Fruit fly (Drosophila melanogaster) whole organism, embryonic: Measurements from ENCODE around the gene Rab26.

Experiments used
- Adf1 ChIP-seq: fragments of 200-800 bp; sonication (Bioruptor generic); IDR thresholded peaks from 2 replicates; pipeline ENCODE4 v1.3.6; 2022; ENCODE audit warnings: missing biosample characterization, missing genetic modification characterization
- Antp ChIP-seq: fragments of 200-800 bp; sonication (Bioruptor generic); optimal IDR thresholded peaks from 3 replicates; lab custom pipeline; 2016; ENCODE audit warnings: missing biosample characterization, missing genetic modification characterization
- Atf3 ChIP-seq: fragments of 200-800 bp; sonication (Bioruptor generic); optimal IDR thresholded peaks from 3 replicates; lab custom pipeline; 2016; ENCODE audit warnings: missing biosample characterization, missing genetic modification characterization
- Blimp-1 ChIP-seq: fragments of 200-800 bp; sonication (Bioruptor generic); optimal IDR thresholded peaks from 3 replicates; lab custom pipeline; 2018; ENCODE audit warnings: missing biosample characterization, missing genetic modification characterization, mild to moderate bottlenecking, moderate library complexity, missing genetic modification reagents
- CG10431 ChIP-seq: fragments of 200-800 bp; sonication (Bioruptor generic); optimal IDR thresholded peaks from 3 replicates; lab custom pipeline; 2018; ENCODE audit warnings: missing biosample characterization, mild to moderate bottlenecking, missing genetic modification characterization
- CG10565 ChIP-seq: fragments of 200-800 bp; sonication (Bioruptor generic); optimal IDR thresholded peaks from 3 replicates; lab custom pipeline; 2016; ENCODE audit warnings: missing biosample characterization, mild to moderate bottlenecking, missing genetic modification characterization
- CG12769 ChIP-seq: fragments of 200-800 bp; sonication (Bioruptor generic); optimal IDR thresholded peaks from 2 replicates; lab custom pipeline; 2019; ENCODE audit warnings: missing biosample characterization, mild to moderate bottlenecking, missing genetic modification characterization, moderate library complexity
- CG13296 ChIP-seq: fragments of 200-800 bp; sonication (Bioruptor generic); optimal IDR thresholded peaks from 3 replicates; lab custom pipeline; 2018; ENCODE audit warnings: missing biosample characterization, mild to moderate bottlenecking, missing genetic modification characterization
- CG13894 ChIP-seq: fragments of 200-800 bp; sonication (Bioruptor generic); optimal IDR thresholded peaks from 3 replicates; lab custom pipeline; 2018; ENCODE audit warnings: missing biosample characterization, mild to moderate bottlenecking, missing genetic modification characterization, moderate library complexity
- CG2199 ChIP-seq: fragments of 200-800 bp; sonication (Bioruptor generic); IDR thresholded peaks from 3 replicates; pipeline ENCODE4 v1.3.6; 2022; ENCODE audit warnings: missing biosample characterization, missing genetic modification characterization
- CG31441 ChIP-seq: fragments of 200-800 bp; sonication (Bioruptor generic); IDR thresholded peaks from 2 replicates; pipeline ENCODE4 v1.3.6; 2022; ENCODE audit warnings: missing biosample characterization, missing genetic modification characterization
- CG3281 ChIP-seq: fragments of 200-800 bp; sonication (Bioruptor generic); optimal IDR thresholded peaks from 3 replicates; lab custom pipeline; 2017; ENCODE audit warnings: missing biosample characterization, mild to moderate bottlenecking, missing genetic modification characterization
- CG4404 ChIP-seq: fragments of 200-800 bp; sonication (Bioruptor generic); IDR thresholded peaks from 2 replicates; pipeline ENCODE4 v1.3.6; 2022; ENCODE audit warnings: missing biosample characterization, missing genetic modification characterization
- CG4854 ChIP-seq: fragments of 200-800 bp; sonication (Bioruptor generic); optimal IDR thresholded peaks from 2 replicates; lab custom pipeline; 2016; ENCODE audit warnings: missing biosample characterization, missing genetic modification characterization, inconsistent platforms
- CrebB ChIP-seq: fragments of 200-800 bp; sonication (Bioruptor generic); optimal IDR thresholded peaks from 3 replicates; lab custom pipeline; 2018; ENCODE audit warnings: missing biosample characterization, mild to moderate bottlenecking, missing genetic modification characterization
- Dip3 ChIP-seq: fragments of 200-800 bp; sonication (Bioruptor generic); optimal IDR thresholded peaks from 3 replicates; lab custom pipeline; 2016; ENCODE audit warnings: missing biosample characterization, missing genetic modification characterization
- Dll ChIP-seq: fragments of 200-800 bp; sonication (Bioruptor generic); IDR thresholded peaks from 4 replicates; pipeline ENCODE4 v1.3.6; 2022; ENCODE audit warnings: missing biosample characterization, missing genetic modification characterization; ENCODE audit not compliant: partially characterized antibody
- Elba2 ChIP-seq: fragments of 200-800 bp; sonication (Bioruptor generic); optimal IDR thresholded peaks from 3 replicates; lab custom pipeline; 2016; ENCODE audit warnings: missing biosample characterization, missing genetic modification characterization
- Hey ChIP-seq: fragments of 200-800 bp; sonication (Bioruptor generic); optimal IDR thresholded peaks from 3 replicates; lab custom pipeline; 2018; ENCODE audit warnings: missing biosample characterization, mild to moderate bottlenecking, missing genetic modification characterization
- Hmr ChIP-seq: fragments of 200-800 bp; sonication (Bioruptor generic); optimal IDR thresholded peaks from 3 replicates; lab custom pipeline; 2017; ENCODE audit warnings: mild to moderate bottlenecking, missing biosample characterization, missing genetic modification reagents, missing genetic modification characterization
- Kr ChIP-seq: fragments of 200-800 bp; sonication (Bioruptor generic); optimal IDR thresholded peaks from 2 replicates; lab custom pipeline; 2017; ENCODE audit warnings: missing biosample characterization, mild to moderate bottlenecking, missing genetic modification characterization
- Lim3 ChIP-seq: fragments of 200-800 bp; sonication (Bioruptor generic); IDR thresholded peaks from 2 replicates; pipeline ENCODE4 v1.3.6; 2022; ENCODE audit warnings: missing biosample characterization, missing genetic modification characterization
- Lpt ChIP-seq: fragments of >200 bp; optimal IDR thresholded peaks from 2 replicates; lab custom pipeline; 2018; ENCODE audit warnings: missing biosample characterization, missing genetic modification characterization
- Pdp1 ChIP-seq, 2 experiments: fragments of 200-800 bp; sonication (Bioruptor generic); optimal IDR thresholded peaks; 3 replicates each; lab custom pipeline; 2016; ENCODE audit warnings: missing biosample characterization in 2 of 2, missing genetic modification characterization in 2 of 2, mild to moderate bottlenecking in 1 of 2, moderate library complexity in 1 of 2
- Rfx ChIP-seq: fragments of 200-800 bp; sonication (Bioruptor generic); IDR thresholded peaks from 2 replicates; pipeline ENCODE4 v1.3.6; 2022; ENCODE audit warnings: missing biosample characterization, missing genetic modification characterization
- abd-A ChIP-seq: fragments of 200-800 bp; sonication (Bioruptor generic); optimal IDR thresholded peaks from 3 replicates; lab custom pipeline; 2019; ENCODE audit warnings: missing biosample characterization, mild to moderate bottlenecking, missing genetic modification characterization, moderate library complexity
- chinmo ChIP-seq: fragments of 200-800 bp; sonication (Bioruptor generic); IDR thresholded peaks from 4 replicates; pipeline ENCODE4 v1.3.6; 2022; ENCODE audit warnings: missing biosample characterization, missing genetic modification characterization; ENCODE audit not compliant: partially characterized antibody
- dmrt11E ChIP-seq: fragments of 200-800 bp; sonication (Bioruptor generic); optimal IDR thresholded peaks from 3 replicates; lab custom pipeline; 2018; ENCODE audit warnings: missing biosample characterization, mild to moderate bottlenecking, missing genetic modification characterization, moderate library complexity
- fd96Cb ChIP-seq: fragments of 200-800 bp; sonication (Bioruptor generic); optimal IDR thresholded peaks from 2 replicates; lab custom pipeline; 2018; ENCODE audit warnings: missing biosample characterization, mild to moderate bottlenecking, missing genetic modification characterization, moderate library complexity
- grau ChIP-seq: fragments of 200-800 bp; optimal IDR thresholded peaks from 3 replicates; lab custom pipeline; 2019; ENCODE audit warnings: missing biosample characterization, mild to moderate bottlenecking, missing genetic modification characterization, moderate library complexity
- gsb ChIP-seq: fragments of 200-800 bp; sonication (Bioruptor generic); IDR thresholded peaks from 2 replicates; pipeline ENCODE4 v1.3.6; 2022; ENCODE audit warnings: missing biosample characterization, missing genetic modification characterization
- ind ChIP-seq: fragments of 200-800 bp; sonication (Bioruptor generic); optimal IDR thresholded peaks from 3 replicates; lab custom pipeline; 2016; ENCODE audit warnings: missing biosample characterization, missing genetic modification characterization
- maf-S ChIP-seq: fragments of 200-800 bp; sonication (Bioruptor generic); optimal IDR thresholded peaks from 2 replicates; lab custom pipeline; 2016; ENCODE audit warnings: missing biosample characterization, missing genetic modification characterization
- mld ChIP-seq: fragments of 200-800 bp; sonication (Bioruptor generic); IDR thresholded peaks from 3 replicates; pipeline ENCODE4 v1.3.6; 2022; ENCODE audit warnings: missing biosample characterization, missing genetic modification characterization; ENCODE audit not compliant: partially characterized antibody
- sd ChIP-seq: fragments of 200-800 bp; sonication (Bioruptor generic); optimal IDR thresholded peaks from 3 replicates; lab custom pipeline; 2018; ENCODE audit warnings: missing biosample characterization, mild to moderate bottlenecking, missing genetic modification characterization, moderate library complexity
- sens ChIP-seq: fragments of 200-800 bp; sonication (Bioruptor generic); peaks from one replicate; lab custom pipeline; 2016; ENCODE audit warnings: missing biosample characterization, missing genetic modification characterization
- tup ChIP-seq: fragments of 200-800 bp; sonication (Bioruptor generic); optimal IDR thresholded peaks from 2 replicates; lab custom pipeline; 2016; ENCODE audit warnings: missing biosample characterization, mild to moderate bottlenecking, missing genetic modification characterization, moderate library complexity
- yki ChIP-seq: fragments of >200 bp; optimal IDR thresholded peaks from 3 replicates; lab custom pipeline; 2018
- zen ChIP-seq: fragments of 200-800 bp; sonication (Bioruptor generic); optimal IDR thresholded peaks from 3 replicates; lab custom pipeline; 2018; ENCODE audit warnings: missing biosample characterization, mild to moderate bottlenecking, missing genetic modification characterization, moderate library complexity

The Rab26 gene

DNA sequence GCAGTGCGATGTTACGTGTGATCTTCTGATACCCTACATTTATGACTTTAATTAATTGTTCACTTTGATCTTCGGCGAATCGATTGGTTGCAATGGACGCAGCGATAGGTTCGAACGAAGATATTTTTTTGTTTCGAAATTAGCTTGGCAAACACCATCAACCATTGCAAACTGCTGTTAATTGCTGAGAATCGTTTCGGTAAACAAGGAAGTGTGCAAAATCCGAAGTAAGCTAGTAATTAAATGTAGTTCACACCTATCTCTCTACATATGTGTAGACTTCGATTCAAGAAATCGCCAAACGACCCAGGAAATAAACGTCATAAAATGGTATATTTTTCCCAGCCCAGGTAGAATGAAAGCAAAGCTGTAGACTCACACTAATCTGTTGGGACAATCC, 20.2 kb upstream of the Rab26 start, which contains the start of gene CG43702:
Gene CG43702 (plus strand): TSS at position 301 of the 400 bp plus-strand sequence.
- no peak for TF ChIP-seq zen (tag; lab: Kevin White, UChicago)
- peak; percentile 22 for TF ChIP-seq sens (GFP tag; lab: Kevin White, UChicago)

DNA sequence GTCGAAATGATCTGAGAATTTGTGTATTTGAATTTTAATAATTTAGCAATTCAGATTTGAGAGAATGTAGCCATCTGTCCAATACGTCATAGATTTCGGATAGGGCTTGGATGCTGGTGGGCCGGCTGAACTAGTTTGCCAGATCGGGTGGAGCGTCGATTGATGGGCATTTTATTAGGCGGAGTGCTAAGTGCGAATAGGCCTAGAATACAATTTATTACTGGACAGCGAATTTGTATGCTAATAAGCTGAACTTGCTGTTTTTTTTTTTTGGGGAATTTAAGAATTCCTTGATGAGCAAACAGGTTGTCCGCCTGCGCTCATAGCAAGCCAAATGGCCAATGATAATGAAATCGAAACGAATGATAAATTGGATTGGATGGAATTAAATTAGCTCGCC, 19.4 kb upstream of the Rab26 start:
- no peak for TF ChIP-seq Dll
- TF ChIP-seq CG10565 = no peak
- peak; percentile 86 for TF ChIP-seq abd-A (tag; lab: Kevin White, UChicago)
- peak; percentile 82 for TF ChIP-seq sd (tag; lab: Kevin White, UChicago)
- TF ChIP-seq chinmo (GFP tag; lab: Robert Waterston, UW) = 0 out of 4 replicates have a peak, but pooled peaks have one; percentile 37
- TF ChIP-seq CG13894 (tag; lab: Kevin White, UChicago) = peak; percentile 45
- no peak for TF ChIP-seq CG4854 (GFP tag; lab: Kevin White, UChicago)
- TF ChIP-seq, all 482 proteins: peak for 4

DNA sequence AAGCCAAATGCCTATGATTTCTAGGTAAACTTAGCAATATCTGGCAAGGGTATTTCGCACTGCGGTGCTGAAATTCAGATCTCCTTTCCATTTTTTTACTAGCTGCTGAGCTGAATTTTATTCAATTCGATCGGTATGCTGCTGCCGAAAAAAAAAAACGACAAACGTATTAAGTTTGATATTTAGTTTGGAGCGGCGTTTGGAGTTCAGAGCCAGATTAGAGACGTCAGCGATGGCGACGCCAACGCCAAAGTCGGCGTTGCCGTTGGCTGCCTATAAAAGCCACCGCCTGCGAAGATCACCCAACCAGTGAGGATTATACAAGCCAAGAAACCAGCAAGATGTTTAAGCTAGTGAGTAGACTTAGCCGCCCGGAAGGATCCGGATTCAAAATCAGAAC, 18.3 kb upstream of the Rab26 start, which contains the start of gene Cpr78Cc:
Gene Cpr78Cc (plus strand): TSS at position 301 of the 400 bp plus-strand sequence.
- TF ChIP-seq gsb (GFP tag; lab: Robert Waterston, UW) = no peak
- peak; percentile 37; the same call in 1 of the 2 replicates for TF ChIP-seq Adf1 (GFP tag; lab: Robert Waterston, UW)
- TF ChIP-seq CG13296 = no peak
- TF ChIP-seq Elba2 = no peak
- no peak for TF ChIP-seq fd96Cb (tag; lab: Kevin White, UChicago)
- TF ChIP-seq Kr (GFP tag; lab: Kevin White, UChicago) = no peak
- TF ChIP-seq CG4404 (GFP tag; lab: Robert Waterston, UW) = no peak
- no peak for TF ChIP-seq tup (GFP tag; lab: Kevin White, UChicago)
- TF ChIP-seq Atf3 (GFP tag; lab: Kevin White, UChicago) = no peak
- peak; percentile 18; the same call in 1 of the 2 replicates for TF ChIP-seq Rfx
- no peak for TF ChIP-seq Lim3 (GFP tag; lab: Robert Waterston, UW)
- TF ChIP-seq Lpt (GFP tag; lab: Kevin White, UChicago) = no peak
- no peak for TF ChIP-seq ind
- no peak for TF ChIP-seq maf-S
- no peak for TF ChIP-seq Hey (tag; lab: Kevin White, UChicago)
- no peak for TF ChIP-seq Hmr (GFP tag; lab: Kevin White, UChicago)
- TF ChIP-seq CG31441 (GFP tag; lab: Robert Waterston, UW) = no peak
- TF ChIP-seq mld (GFP tag; lab: Robert Waterston, UW) = no peak
- no peak for TF ChIP-seq Antp (GFP tag; lab: Kevin White, UChicago)
- no peak for TF ChIP-seq CrebB
- TF ChIP-seq CG13894 (tag; lab: Kevin White, UChicago) = peak; percentile 15
- no peak for TF ChIP-seq Dip3 (GFP tag; lab: Kevin White, UChicago)
- no peak for TF ChIP-seq yki (lab: Kevin White, UChicago)

DNA sequence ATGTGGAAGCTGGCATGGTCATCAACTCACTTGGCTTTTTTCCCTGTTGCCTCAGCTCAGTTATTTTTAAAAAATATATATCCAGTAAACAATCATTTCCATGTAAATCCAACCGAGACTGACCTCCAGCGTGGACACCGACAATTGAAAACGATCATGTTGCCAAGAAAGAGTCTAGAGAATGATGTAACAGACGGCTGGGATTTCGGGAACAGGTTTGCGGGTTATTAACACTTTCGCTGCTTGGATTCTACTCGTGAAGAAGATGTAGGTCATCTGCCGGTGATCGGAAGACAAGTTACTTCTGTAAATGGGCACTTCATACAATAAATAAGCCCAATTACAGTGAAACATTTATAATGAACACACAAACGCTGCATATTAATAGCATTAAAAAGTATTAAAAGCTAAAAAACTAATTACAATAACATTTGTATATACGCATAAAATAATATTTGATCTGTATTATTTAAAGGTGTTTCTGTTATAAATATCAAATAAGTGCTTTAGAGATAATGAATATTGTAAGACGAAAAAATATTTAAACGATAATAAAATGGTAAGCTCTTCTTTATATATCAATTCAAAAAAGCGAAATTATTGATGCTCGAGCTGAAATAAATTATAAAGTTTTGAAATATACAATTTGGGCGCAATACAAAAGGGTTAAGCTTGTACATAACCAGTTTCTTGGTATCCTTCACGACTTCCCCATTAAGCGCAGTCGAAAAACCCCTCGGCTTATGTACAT, 16.7 kb upstream of the Rab26 start:
- TF ChIP-seq CG10431 (GFP tag; lab: Kevin White, UChicago) = peak; percentile 56
- peak; percentile 18 for TF ChIP-seq grau (tag; lab: Kevin White, UChicago)
- TF ChIP-seq sd (tag; lab: Kevin White, UChicago) = peak; percentile 5
- peak; percentile 96 for TF ChIP-seq Blimp-1 (GFP tag; lab: Kevin White, UChicago)
- no peak for TF ChIP-seq dmrt11E
- TF ChIP-seq Pdp1 (GFP tag; optimal IDR thresholded peaks at IDR 0.05; lab: Kevin White, UChicago) = peak in 1 of 2 experiments; percentile 40
- TF ChIP-seq CG2199 = 0 out of 3 replicates have a peak, but pooled peaks have one; percentile 45
- TF ChIP-seq CG12769 = peak; percentile 49
- TF ChIP-seq CG3281 (GFP tag; lab: Kevin White, UChicago) = no peak
